Worm (Caenorhabditis elegans): ENCODE measurements around the gene ptrn-1.

DNA sequence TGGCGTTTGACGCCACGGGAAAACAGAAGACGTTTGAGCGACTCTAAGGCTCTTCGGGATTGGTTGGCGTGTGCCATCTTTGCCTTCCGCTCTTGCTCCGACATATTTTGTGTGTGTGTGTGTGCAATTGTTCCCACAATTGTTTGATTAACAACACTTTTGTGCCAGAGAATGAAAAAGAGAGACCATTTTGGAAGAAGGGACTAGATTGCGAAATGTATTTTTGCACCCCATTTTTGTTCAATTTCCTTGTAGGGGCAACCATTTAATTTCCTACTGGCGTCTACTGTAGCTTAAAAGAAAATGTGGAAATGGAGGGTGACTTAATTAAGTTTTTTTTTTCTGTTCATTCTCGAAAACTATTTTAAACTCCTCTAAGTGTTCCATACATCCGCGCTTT, 27.9 kb downstream of the ptrn-1 start:
- no peak for TF ChIP-seq lir-3 (tag; optimal IDR thresholded peaks at IDR 0.05; ENCODE audit: poor library complexity)
- no peak for TF ChIP-seq ets-5 (GFP tag; IDR thresholded peaks at IDR 0.05)
- no peak for TF ChIP-seq nhr-76 (tag; optimal IDR thresholded peaks at IDR 0.05)
- TF ChIP-seq sup-37 (GFP tag; optimal IDR thresholded peaks at IDR 0.05) = no peak
- no peak for TF ChIP-seq unc-86 (tag; optimal IDR thresholded peaks at IDR 0.05)

Data from whole organism, L1 larva.